Worm (Caenorhabditis elegans) whole organism, mixed stage, embryonic: ENCODE data around the gene oac-41.

Source experiments
- blmp-1 ChIP-seq: fragments of 150-350 bp; optimal IDR thresholded peaks from 2 replicates; lab custom pipeline; 2014; ENCODE audit warnings: missing biosample characterization, missing genetic modification characterization
- nhr-237 ChIP-seq: fragments of 150-350 bp; optimal IDR thresholded peaks from 2 replicates; lab custom pipeline; 2014; ENCODE audit warnings: missing biosample characterization, missing genetic modification characterization
- snpc-4 ChIP-seq: fragments of 150-350 bp; optimal IDR thresholded peaks from 2 replicates; lab custom pipeline; 2014; ENCODE audit warnings: missing biosample characterization, missing genetic modification characterization
- ztf-11 ChIP-seq: fragments of 150-350 bp; optimal IDR thresholded peaks from 2 replicates; lab custom pipeline; 2014; ENCODE audit warnings: missing biosample characterization, missing genetic modification characterization

- no peak for TF ChIP-seq snpc-4
- no peak for TF ChIP-seq ztf-11 (tag; lab: Kevin White, UChicago)
- no peak for TF ChIP-seq nhr-237 (tag; lab: Kevin White, UChicago)
- no peak for TF ChIP-seq blmp-1 (tag; lab: Kevin White, UChicago)
Observed at ce11 chrV:8988104-8988503, 33.9 kb downstream of the oac-41 start, which contains the start of gene str-87.
